Fruit fly (Drosophila melanogaster): ENCODE measurements around the gene Pkd2.

Gene Pkd2

dm6 chr2L:12421793-12422691 lies 24.0 kb downstream of the Pkd2 start (continued):
- no peak for TF ChIP-seq salm (tag; optimal IDR thresholded peaks at IDR 0.05)
- no peak for TF ChIP-seq sqz (GFP tag; optimal IDR thresholded peaks at IDR 0.05)
- no peak for TF ChIP-seq Hr39 (optimal IDR thresholded peaks at IDR 0.05)
- TF ChIP-seq sug (tag; optimal IDR thresholded peaks at IDR 0.05), result no peak
- no peak for TF ChIP-seq CG32772 (GFP tag; IDR thresholded peaks at IDR 0.05)
- TF ChIP-seq ase (GFP tag; IDR thresholded peaks at IDR 0.05), result 0 out of 3 replicates have a peak, but pooled peaks have one; percentile 13
- TF ChIP-seq eyg (GFP tag; optimal IDR thresholded peaks at IDR 0.05), result no peak
- TF ChIP-seq Dfd (GFP tag; optimal IDR thresholded peaks at IDR 0.05), result no peak
- no peak for TF ChIP-seq Rx (GFP tag; IDR thresholded peaks at IDR 0.05)
- no peak for TF ChIP-seq tap (tag; optimal IDR thresholded peaks at IDR 0.05)
- no peak for TF ChIP-seq zfh2 (GFP tag; optimal IDR thresholded peaks at IDR 0.05)
- TF ChIP-seq z (GFP tag; IDR thresholded peaks at IDR 0.05), result peak; percentile 98
- peak; percentile 27; the same call in 1 of the 2 replicates for TF ChIP-seq E2f1 (GFP tag; IDR thresholded peaks at IDR 0.05)
- peak; percentile 26 for TF ChIP-seq CG7839 (tag; optimal IDR thresholded peaks at IDR 0.05)
- no peak for TF ChIP-seq chif (GFP tag; optimal IDR thresholded peaks at IDR 0.05)
- TF ChIP-seq BtbVII (GFP tag; optimal IDR thresholded peaks at IDR 0.05), result no peak
- TF ChIP-seq CG32532 (GFP tag; IDR thresholded peaks at IDR 0.05), result peak; percentile 44
- TF ChIP-seq E2f2 (GFP tag; IDR thresholded peaks at IDR 0.05), result no peak
- TF ChIP-seq CG8944 (GFP tag; optimal IDR thresholded peaks at IDR 0.05), result no peak
- TF ChIP-seq unpg (GFP tag; optimal IDR thresholded peaks at IDR 0.05), result no peak
- TF ChIP-seq CG7745 (tag; optimal IDR thresholded peaks at IDR 0.05), result no peak
- peak; percentile 38; the same call in 1 of the 2 replicates for TF ChIP-seq Ptx1 (GFP tag; IDR thresholded peaks at IDR 0.05)
- no peak for TF ChIP-seq CG4707 (GFP tag; optimal IDR thresholded peaks at IDR 0.05)
- no peak for TF ChIP-seq C15 (GFP tag; IDR thresholded peaks at IDR 0.05)
- TF ChIP-seq sob (GFP tag; IDR thresholded peaks at IDR 0.05), result 0 out of 2 replicates have a peak, but pooled peaks have one; percentile 36
- TF ChIP-seq gce (GFP tag; IDR thresholded peaks at IDR 0.05), result no peak
- TF ChIP-seq CG8281 (tag; optimal IDR thresholded peaks at IDR 0.05), result no peak
- no peak for TF ChIP-seq unc-4 (GFP tag; IDR thresholded peaks at IDR 0.05; ENCODE audit: partially characterized antibody)
- peak; percentile 16; the same call in 1 of the 3 replicates for TF ChIP-seq CG34224 (GFP tag; IDR thresholded peaks at IDR 0.05; ENCODE audit: partially characterized antibody)
- no peak for TF ChIP-seq odd (GFP tag; optimal IDR thresholded peaks at IDR 0.05)
- TF ChIP-seq trem (tag; optimal IDR thresholded peaks at IDR 0.05), result no peak
- TF ChIP-seq cad (GFP tag; optimal IDR thresholded peaks at IDR 0.05), result no peak
- no peak for TF ChIP-seq Lpt (GFP tag; optimal IDR thresholded peaks at IDR 0.05)
- TF ChIP-seq CG30020 (tag; optimal IDR thresholded peaks at IDR 0.05), result no peak
- TF ChIP-seq CG30431 (GFP tag; optimal IDR thresholded peaks at IDR 0.05), result no peak
- TF ChIP-seq run (tag; optimal IDR thresholded peaks at IDR 0.05), result no peak
- no peak for TF ChIP-seq Poxn (GFP tag; IDR thresholded peaks at IDR 0.05)
- TF ChIP-seq CG18262 (tag; optimal IDR thresholded peaks at IDR 0.05), result peak; percentile 10
- peak; percentile 97 for TF ChIP-seq CG15601 (tag; optimal IDR thresholded peaks at IDR 0.05)

dm6 chr2L:12423106-12423836 lies 25.2 kb downstream of the Pkd2 start, which contains the start of gene vir-1:
Gene vir-1, minus strand, starts transcription at chr2L:12423439.
- TF ChIP-seq ro (GFP tag; IDR thresholded peaks at IDR 0.05), result no peak
- TF ChIP-seq Vsx1 (GFP tag; optimal IDR thresholded peaks at IDR 0.05), result no peak
- TF ChIP-seq pita (GFP tag; optimal IDR thresholded peaks at IDR 0.05), result no peak
- TF ChIP-seq CG10543 (GFP tag; optimal IDR thresholded peaks at IDR 0.05), result peak; percentile 3
- TF ChIP-seq HLH54F (GFP tag; optimal IDR thresholded peaks at IDR 0.05), result no peak
- no peak for TF ChIP-seq H15 (GFP tag; IDR thresholded peaks at IDR 0.05)
- no peak for TF ChIP-seq Pdp1 (GFP tag; optimal IDR thresholded peaks at IDR 0.05)
- TF ChIP-seq CG3726 (GFP tag; IDR thresholded peaks at IDR 0.05), result no peak
- no peak for TF ChIP-seq CG11695 (GFP tag; IDR thresholded peaks at IDR 0.05)
- no peak for TF ChIP-seq CG34224 (GFP tag; IDR thresholded peaks at IDR 0.05; ENCODE audit: partially characterized antibody)
- no peak for TF ChIP-seq CG9817 (tag; optimal IDR thresholded peaks at IDR 0.05)
- no peak for TF ChIP-seq Doc3 (GFP tag; IDR thresholded peaks at IDR 0.05; ENCODE audit: partially characterized antibody)
- no peak for TF ChIP-seq NC2α (GFP tag; optimal IDR thresholded peaks at IDR 0.05)

Data from whole organism, embryonic.